Worm (Caenorhabditis elegans): ENCODE data around the gene idpc-7.

idpc-7 gene

DNA sequence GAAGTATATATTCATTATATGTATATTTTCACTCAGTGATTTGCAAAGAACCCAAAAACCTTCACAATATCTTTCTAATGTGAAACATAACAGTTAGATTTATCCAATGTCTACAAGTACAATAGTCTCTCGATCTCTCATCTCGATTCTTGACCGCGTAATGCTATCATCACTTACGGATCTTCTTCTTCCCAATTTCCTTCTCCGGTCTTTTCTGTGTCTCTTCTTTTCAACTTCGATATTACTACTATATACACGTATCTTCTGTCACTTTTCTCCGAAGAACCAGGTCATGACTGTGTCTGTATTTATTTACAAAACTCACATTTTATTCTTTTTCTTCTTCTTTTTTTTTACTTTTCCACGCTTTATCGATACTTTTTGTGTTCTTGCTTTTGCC, 30.2 kb downstream of the idpc-7 start:
- no peak for TF ChIP-seq set-16 (GFP tag; IDR thresholded peaks at IDR 0.05)
- TF ChIP-seq nhr-28 (tag; optimal IDR thresholded peaks at IDR 0.05) = peak; percentile 44
- TF ChIP-seq F10B5.3 (tag; optimal IDR thresholded peaks at IDR 0.05) = no peak
- TF ChIP-seq hlh-11 (tag; optimal IDR thresholded peaks at IDR 0.05) = no peak
- TF ChIP-seq nhr-237 (tag; optimal IDR thresholded peaks at IDR 0.05) = no peak
- TF ChIP-seq ctbp-1 (GFP tag; IDR thresholded peaks at IDR 0.05) = no peak
- TF ChIP-seq zfp-2 (tag; optimal IDR thresholded peaks at IDR 0.05) = no peak
- no peak for TF ChIP-seq nhr-48 (tag; optimal IDR thresholded peaks at IDR 0.05)

- TF ChIP-seq aha-1 (tag) (peak; percentile 94), snpc-4 (tag; optimal IDR thresholded peaks at IDR 0.05) (no peak), lir-3 (tag; optimal IDR thresholded peaks at IDR 0.05) (no peak), ceh-62 (tag; optimal IDR thresholded peaks at IDR 0.05) (no peak), nhr-11 (tag; optimal IDR thresholded peaks at IDR 0.05) (no peak)
Observed at ce11 chrV:9587619-9588018, 31.2 kb downstream of the idpc-7 start.

ce11 chrV:9584263-9584662, 34.6 kb downstream of the idpc-7 start:
- TF ChIP-seq unc-62 (GFP tag; optimal IDR thresholded peaks at IDR 0.05 in 1 of 2) (peak in 1 of 2 experiments; percentile 62), unc-62 (tag; optimal IDR thresholded peaks at IDR 0.05) (no peak), daf-12 (tag; optimal IDR thresholded peaks at IDR 0.05) (no peak), aha-1 (tag) (peak; percentile 13), zip-11 (GFP tag; IDR thresholded peaks at IDR 0.05) (no peak), duxl-1 (tag; optimal IDR thresholded peaks at IDR 0.05; ENCODE audit: poor library complexity) (no peak)

- TF ChIP-seq fkh-10 (GFP tag; optimal IDR thresholded peaks at IDR 0.05) (no peak), lin-13 (GFP tag; optimal IDR thresholded peaks at IDR 0.05) (no peak), nhr-77 (tag; optimal IDR thresholded peaks at IDR 0.05) (no peak), fos-1 (tag; optimal IDR thresholded peaks at IDR 0.05) (no peak), aha-1 (tag) (no peak), lin-29 (GFP tag; IDR thresholded peaks at IDR 0.05) (no peak), spr-1 (tag; optimal IDR thresholded peaks at IDR 0.05) (no peak), unc-130 (GFP tag; optimal IDR thresholded peaks at IDR 0.05) (no peak), lin-1 (GFP tag; IDR thresholded peaks at IDR 0.05) (no peak), Y5F2A.4 (GFP tag; optimal IDR thresholded peaks at IDR 0.05) (no peak), T20F7.1 (GFP tag; optimal IDR thresholded peaks at IDR 0.05) (no peak), Y105C5A.15 (GFP tag; IDR thresholded peaks at IDR 0.05) (no peak), pha-4 (GFP tag; IDR thresholded peaks at IDR 0.05) (no peak), pha-4 (tag; optimal IDR thresholded peaks at IDR 0.05) (no peak), ceh-82 (tag; optimal IDR thresholded peaks at IDR 0.05) (no peak)
Observed at ce11 chrV:9583323-9583644, 35.5 kb downstream of the idpc-7 start, which contains the start of gene K09G1.1. TSS of gene K09G1.1 (plus strand) at chrV:9583545.

ce11 chrV:9582594-9583322, 36.1 kb downstream of the idpc-7 start, which contains the start of gene rtfo-1:
TSS of gene rtfo-1 (minus strand) at chrV:9582644.
- TF ChIP-seq tra-1 (GFP tag; IDR thresholded peaks at IDR 0.05) (no peak), dpl-1 (GFP tag; optimal IDR thresholded peaks at IDR 0.05) (peak; percentile 32), zag-1 (tag; optimal IDR thresholded peaks at IDR 0.05) (no peak), hmg-1.1 (GFP tag; IDR thresholded peaks at IDR 0.05) (peak; percentile 52; the same call in 1 of the 2 replicates), mep-1 (tag; optimal IDR thresholded peaks at IDR 0.05) (peak; percentile 58), spr-1 (tag; optimal IDR thresholded peaks at IDR 0.05) (peak; percentile 45), mes-2 (tag; optimal IDR thresholded peaks at IDR 0.05; ENCODE audit: poor library complexity, severe bottlenecking) (peak; percentile 86), pha-4 (GFP tag; IDR thresholded peaks at IDR 0.05) (no peak), pha-4 (tag; optimal IDR thresholded peaks at IDR 0.05) (peak; percentile 24), nhr-102 (tag; optimal IDR thresholded peaks at IDR 0.05) (peak; percentile 8), hlh-11 (tag; optimal IDR thresholded peaks at IDR 0.05) (no peak), hlh-30 (tag; optimal IDR thresholded peaks at IDR 0.05; ENCODE audit: insufficient read depth) (peak; percentile 12), unc-130 (GFP tag; optimal IDR thresholded peaks at IDR 0.05) (peak; percentile 5), nhr-6 (tag; optimal IDR thresholded peaks at IDR 0.05) (peak; percentile 25)

Data from whole organism, L4 larva.